Fruit fly (Drosophila melanogaster): ENCODE results near the gene CG6271.

CG6271 gene

DNA sequence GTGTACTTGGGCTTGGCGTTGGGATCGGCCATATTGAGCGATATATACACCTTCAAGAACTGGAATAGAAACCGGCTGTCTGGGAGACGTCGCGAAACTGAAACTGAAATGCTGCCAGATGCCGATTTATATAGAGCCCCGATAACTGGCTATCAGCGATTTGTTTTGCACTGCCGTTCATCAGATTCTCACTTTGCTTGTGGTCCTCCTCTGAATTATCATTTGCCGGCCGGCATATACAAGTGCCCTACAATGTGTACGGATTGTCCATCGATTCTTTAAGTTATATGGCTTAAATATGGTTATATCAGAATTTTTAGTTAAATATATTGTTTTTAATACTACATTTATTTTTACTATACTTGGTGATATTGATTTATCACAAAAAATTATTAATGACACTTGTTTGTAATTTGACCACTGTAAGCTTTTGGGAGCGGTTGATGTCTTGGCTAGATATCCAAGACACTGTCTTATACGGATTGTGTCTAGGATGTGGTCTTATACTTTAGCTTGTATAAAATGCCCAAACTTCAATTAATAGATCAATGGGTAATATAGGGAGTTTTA, 37.4 kb downstream of the CG6271 start, which contains the start of gene CG31075 (continued):
- peak; percentile 28 for TF ChIP-seq CG18619 (GFP tag; optimal IDR thresholded peaks at IDR 0.05)
- TF ChIP-seq CG7963 (GFP tag; IDR thresholded peaks at IDR 0.05; ENCODE audit: partially characterized antibody), result no peak
- TF ChIP-seq CG34224 (GFP tag; IDR thresholded peaks at IDR 0.05; ENCODE audit: partially characterized antibody), result no peak
- TF ChIP-seq twi (tag; optimal IDR thresholded peaks at IDR 0.05), result no peak
- TF ChIP-seq CoRest (tag; optimal IDR thresholded peaks at IDR 0.05), result peak; percentile 49
- no peak for TF ChIP-seq br (optimal IDR thresholded peaks at IDR 0.05)
- TF ChIP-seq H2.0 (GFP tag; IDR thresholded peaks at IDR 0.05), result peak; percentile 59; the same call in 1 of the 2 replicates
- TF ChIP-seq HLH54F (GFP tag; optimal IDR thresholded peaks at IDR 0.05), result peak; percentile 7
- TF ChIP-seq unc-4 (GFP tag; IDR thresholded peaks at IDR 0.05; ENCODE audit: partially characterized antibody), result no peak
- no peak for TF ChIP-seq tll (GFP tag; optimal IDR thresholded peaks at IDR 0.05)
- peak; percentile 39 for TF ChIP-seq CG15011 (GFP tag; optimal IDR thresholded peaks at IDR 0.05)
- no peak for TF ChIP-seq CG17361 (GFP tag; IDR thresholded peaks at IDR 0.05)
- TF ChIP-seq CG15073 (GFP tag; optimal IDR thresholded peaks at IDR 0.05), result no peak
- no peak for TF ChIP-seq CG2875 (GFP tag; optimal IDR thresholded peaks at IDR 0.05)
- TF ChIP-seq bsh (GFP tag; optimal IDR thresholded peaks at IDR 0.05), result peak in 1 of 2 experiments; percentile 21
- TF ChIP-seq scrt (GFP tag; optimal IDR thresholded peaks at IDR 0.05), result peak; percentile 60
- peak in 1 of 2 experiments; percentile 2 for TF ChIP-seq Pdp1 (GFP tag; optimal IDR thresholded peaks at IDR 0.05)
- TF ChIP-seq Gug (GFP tag; IDR thresholded peaks at IDR 0.05), result peak; percentile 28; the same call in 2 of the 4 replicates
- TF ChIP-seq Ets97D (GFP tag; optimal IDR thresholded peaks at IDR 0.05), result peak; percentile 26
- TF ChIP-seq CG1233 (GFP tag; optimal IDR thresholded peaks at IDR 0.05), result peak; percentile 36
- no peak for TF ChIP-seq pb (GFP tag; optimal IDR thresholded peaks at IDR 0.05)
- TF ChIP-seq CG10267 (tag; optimal IDR thresholded peaks at IDR 0.05), result peak; percentile 16
- peak; percentile 72 for TF ChIP-seq Dek (tag; optimal IDR thresholded peaks at IDR 0.05)
- TF ChIP-seq hkb (optimal IDR thresholded peaks at IDR 0.05), result no peak
- TF ChIP-seq hkb (GFP tag; IDR thresholded peaks at IDR 0.05), result peak; percentile 70
- no peak for TF ChIP-seq zf30C (GFP tag; optimal IDR thresholded peaks at IDR 0.05)
- peak; percentile 75 for TF ChIP-seq Fer1 (GFP tag; optimal IDR thresholded peaks at IDR 0.05)
- TF ChIP-seq CG14441 (GFP tag; IDR thresholded peaks at IDR 0.05), result no peak
- TF ChIP-seq CG15269 (tag; optimal IDR thresholded peaks at IDR 0.05), result peak; percentile 42
- no peak for TF ChIP-seq insv (GFP tag; optimal IDR thresholded peaks at IDR 0.05)
- TF ChIP-seq Optix (GFP tag; IDR thresholded peaks at IDR 0.05), result no peak
- TF ChIP-seq jigr1 (GFP tag; IDR thresholded peaks at IDR 0.05), result no peak
- TF ChIP-seq CG12391 (tag; optimal IDR thresholded peaks at IDR 0.05), result peak; percentile 41
- TF ChIP-seq CG17385 (GFP tag; optimal IDR thresholded peaks at IDR 0.05), result no peak
- TF ChIP-seq gt (GFP tag; IDR thresholded peaks at IDR 0.05), result no peak
- peak; percentile 62 for TF ChIP-seq vvl (GFP tag; IDR thresholded peaks at IDR 0.05)
- peak; percentile 54 for TF ChIP-seq Max (GFP tag; optimal IDR thresholded peaks at IDR 0.05)
- TF ChIP-seq tap (tag; optimal IDR thresholded peaks at IDR 0.05), result no peak
- TF ChIP-seq CG16863 (GFP tag; optimal IDR thresholded peaks at IDR 0.05), result no peak
- peak; percentile 60 for TF ChIP-seq nmo (GFP tag; optimal IDR thresholded peaks at IDR 0.05)
- TF ChIP-seq peb (GFP tag; IDR thresholded peaks at IDR 0.05), result no peak
- peak; percentile 49; the same call in 1 of the 2 replicates for TF ChIP-seq CG32767 (GFP tag; IDR thresholded peaks at IDR 0.05)
- no peak for TF ChIP-seq Bdp1 (GFP tag; optimal IDR thresholded peaks at IDR 0.05)
- TF ChIP-seq CG16779 (GFP tag; IDR thresholded peaks at IDR 0.05), result no peak
- TF ChIP-seq CG2678 (tag; optimal IDR thresholded peaks at IDR 0.05), result peak; percentile 60
- no peak for TF ChIP-seq CG32772 (GFP tag; IDR thresholded peaks at IDR 0.05)
- TF ChIP-seq trh (GFP tag; optimal IDR thresholded peaks at IDR 0.05), result no peak
- TF ChIP-seq zen2 (GFP tag; IDR thresholded peaks at IDR 0.05; ENCODE audit: partially characterized antibody), result no peak
- no peak for TF ChIP-seq bab2 (GFP tag; optimal IDR thresholded peaks at IDR 0.05)
- TF ChIP-seq ems (GFP tag; optimal IDR thresholded peaks at IDR 0.05), result no peak
